Worm (Caenorhabditis elegans) whole organism, L2 larva: ENCODE data around the gene F28H7.7.

Source experiments
- aly-2 ChIP-seq: fragments of 150-350 bp; optimal IDR thresholded peaks from 2 replicates; lab custom pipeline; 2014; ENCODE audit warnings: missing biosample characterization, missing genetic modification characterization
- ama-1 ChIP-seq: fragments of 150-350 bp; optimal IDR thresholded peaks from 2 replicates; lab custom pipeline; 2018; ENCODE audit warnings: inconsistent platforms
- ceh-82 ChIP-seq: fragments of 150-350 bp; optimal IDR thresholded peaks from 2 replicates; lab custom pipeline; 2014; ENCODE audit warnings: missing biosample characterization, missing genetic modification characterization
- fos-1 ChIP-seq: fragments of 150-350 bp; optimal IDR thresholded peaks from 2 replicates; lab custom pipeline; 2014; ENCODE audit warnings: missing biosample characterization, missing genetic modification characterization
- sma-3 ChIP-seq: sonication (generic microtip); optimal IDR thresholded peaks from 2 replicates; lab custom pipeline; 2016; ENCODE audit warnings: missing genetic modification reagents, missing genetic modification characterization, missing compliant biosample characterization
- snpc-4 ChIP-seq: fragments of 150-350 bp; optimal IDR thresholded peaks from 2 replicates; lab custom pipeline; 2014; ENCODE audit warnings: missing biosample characterization, missing genetic modification characterization
- unc-62 ChIP-seq: fragments of 150-350 bp; optimal IDR thresholded peaks from 2 replicates; lab custom pipeline; 2014; ENCODE audit warnings: missing biosample characterization, missing genetic modification reagents, missing genetic modification characterization
- ztf-4 ChIP-seq: fragments of 150-350 bp; optimal IDR thresholded peaks from 2 replicates; lab custom pipeline; 2014; ENCODE audit warnings: missing biosample characterization, missing genetic modification characterization

DNA sequence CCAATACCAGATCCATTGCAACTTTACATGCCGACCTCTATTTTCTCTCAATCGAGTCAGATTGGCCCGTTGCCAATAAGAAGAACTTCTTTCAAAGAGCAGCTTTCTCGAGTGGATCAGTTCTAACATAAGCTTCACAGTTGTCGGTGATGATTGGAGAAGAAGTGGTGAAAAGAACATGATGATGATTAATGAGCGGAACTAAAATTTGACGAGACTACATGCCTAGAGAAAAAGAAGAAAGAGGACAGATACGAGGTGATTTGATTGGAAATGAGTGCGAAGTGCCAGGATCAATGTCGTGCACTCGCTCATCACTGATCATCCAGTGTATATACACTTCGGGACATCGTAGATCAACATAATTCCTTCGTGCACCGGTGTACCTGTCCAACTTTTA lies 26.3 kb downstream of the F28H7.7 start:
- TF ChIP-seq fos-1 (peak; percentile 1), unc-62 (peak; percentile 70), ztf-4 (tag; lab: Kevin White, UChicago) (no peak), aly-2 (no peak), ceh-82 (tag; lab: Kevin White, UChicago) (no peak), snpc-4 (tag; lab: Kevin White, UChicago) (no peak), ama-1 (no peak), sma-3 (no peak)
